Worm (Caenorhabditis elegans): ENCODE results near the gene cgh-1.

ce11 chrIII:7484765-7485164 lies 12.9 kb downstream of the cgh-1 start:
- no peak for TF ChIP-seq him-1 (tag; optimal IDR thresholded peaks at IDR 0.05)
- no peak for TF ChIP-seq W03F9.2 (tag; optimal IDR thresholded peaks at IDR 0.05)

Data from whole organism, L4/young adult.